Worm (Caenorhabditis elegans) whole organism, L4 larva: ENCODE results near the gene F20C5.7.

Experiments
- D1046.2 ChIP-seq: fragments of 200-800 bp; sonication (Bioruptor generic); IDR thresholded peaks from 2 replicates; pipeline ENCODE4 v1.3.6; 2022; ENCODE audit warnings: missing genetic modification characterization, missing compliant biosample characterization
- F26F4.8 ChIP-seq: fragments of 200-800 bp; sonication (Bioruptor generic); conservative IDR thresholded peaks from 2 replicates; pipeline ENCODE4 v1.3.6; 2022; ENCODE audit warnings: missing genetic modification characterization, missing compliant biosample characterization
- F44E2.7 ChIP-seq: fragments of 200-800 bp; sonication (Bioruptor generic); IDR thresholded peaks from 2 replicates; pipeline ENCODE4 v2.1.2; 2022; ENCODE audit warnings: missing genetic modification characterization, missing compliant biosample characterization
- F49E8.2 ChIP-seq: sonication (generic microtip); optimal IDR thresholded peaks from 2 replicates; lab custom pipeline; 2016; ENCODE audit warnings: missing compliant biosample characterization, mild to moderate bottlenecking, missing genetic modification characterization, borderline replicate concordance
- T20F7.1 ChIP-seq: fragments of 200-800 bp; sonication (Bioruptor generic); optimal IDR thresholded peaks from 2 replicates; lab custom pipeline; 2018; ENCODE audit warnings: mild to moderate bottlenecking, missing genetic modification characterization, missing compliant biosample characterization
- T26A8.4 ChIP-seq: fragments of 200-800 bp; sonication (Bioruptor generic); IDR thresholded peaks from 2 replicates; pipeline ENCODE4 v1.3.6; 2022; ENCODE audit warnings: missing genetic modification characterization, missing compliant biosample characterization
- ZK546.5 ChIP-seq, 2 experiments: sonication (generic microtip); optimal IDR thresholded peaks; 2 replicates each; lab custom pipeline; 2017; ENCODE audit warnings: missing biosample characterization in 2 of 2, missing genetic modification characterization in 2 of 2
- aha-1 ChIP-seq: fragments of 150-350 bp; peaks from one replicate; lab custom pipeline; 2014; ENCODE audit warnings: missing biosample characterization, missing genetic modification characterization
- ceh-28 ChIP-seq: fragments of 150-350 bp; optimal IDR thresholded peaks from 2 replicates; lab custom pipeline; 2014; ENCODE audit warnings: missing biosample characterization, missing genetic modification reagents, missing genetic modification characterization
- daf-16 ChIP-seq, 3 experiments: sonication (generic microtip); optimal IDR thresholded peaks; 2 replicates each; lab custom pipeline; 2016 to 2017; ENCODE audit warnings: missing genetic modification characterization in 3 of 3, missing genetic modification reagents in 3 of 3, mild to moderate bottlenecking in 2 of 3, missing compliant biosample characterization in 2 of 3, missing biosample characterization in 1 of 3, moderate library complexity in 1 of 3
- duxl-1 ChIP-seq: sonication (generic microtip); optimal IDR thresholded peaks from 2 replicates; lab custom pipeline; 2016; ENCODE audit warnings: mild to moderate bottlenecking, missing genetic modification characterization, moderate library complexity, missing compliant biosample characterization; ENCODE audit not compliant: poor library complexity
- dve-1 ChIP-seq: sonication (generic microtip); optimal IDR thresholded peaks from 2 replicates; lab custom pipeline; 2017; ENCODE audit warnings: antibody characterized with exemption, mild to moderate bottlenecking, missing genetic modification characterization, missing compliant biosample characterization; ENCODE audit not compliant: insufficient read depth
- fos-1 ChIP-seq: fragments of 150-350 bp; optimal IDR thresholded peaks from 2 replicates; lab custom pipeline; 2014; ENCODE audit warnings: missing biosample characterization, missing genetic modification characterization
- hif-1 ChIP-seq, 2 experiments: sonication (generic microtip); optimal IDR thresholded peaks; 2 replicates each; lab custom pipeline; 2016 to 2017; ENCODE audit warnings: missing compliant biosample characterization in 2 of 2, missing genetic modification characterization in 2 of 2, missing genetic modification reagents in 2 of 2, missing genotype in 2 of 2, mild to moderate bottlenecking in 1 of 2
- hlh-11 ChIP-seq: fragments of 200-800 bp; sonication (Bioruptor generic); optimal IDR thresholded peaks from 2 replicates; lab custom pipeline; 2018; ENCODE audit warnings: mild to moderate bottlenecking, missing genetic modification characterization, missing compliant biosample characterization
- hlh-30 ChIP-seq: sonication (generic microtip); optimal IDR thresholded peaks from 2 replicates; lab custom pipeline; 2017; ENCODE audit warnings: antibody characterized with exemption, mild to moderate bottlenecking, missing genetic modification characterization, missing compliant biosample characterization; ENCODE audit not compliant: insufficient read depth
- jun-1 ChIP-seq: fragments of 150-350 bp; optimal IDR thresholded peaks from 2 replicates; lab custom pipeline; 2014; ENCODE audit warnings: missing biosample characterization, missing genetic modification reagents, missing genetic modification characterization
- lin-1 ChIP-seq: fragments of 200-800 bp; sonication (Bioruptor generic); IDR thresholded peaks from 2 replicates; pipeline ENCODE4 v1.3.6; 2022; ENCODE audit warnings: missing genetic modification reagents, missing genetic modification characterization, missing compliant biosample characterization
- lin-13 ChIP-seq: fragments of 150-350 bp; optimal IDR thresholded peaks from 2 replicates; lab custom pipeline; 2014; ENCODE audit warnings: missing biosample characterization, missing genetic modification reagents, missing genetic modification characterization
- lin-38 ChIP-seq: fragments of 200-800 bp; sonication (Bioruptor generic); IDR thresholded peaks from 2 replicates; pipeline ENCODE4 v1.3.6; 2022; ENCODE audit warnings: missing genetic modification reagents, missing genetic modification characterization, missing compliant biosample characterization
- lsy-2 ChIP-seq, 2 experiments: fragments of 150-350 bp in 1 of 2; sonication (generic microtip) in 1 of 2; optimal IDR thresholded peaks; 2 replicates each; lab custom pipeline; 2014 to 2017; ENCODE audit warnings: missing biosample characterization in 2 of 2, missing genetic modification characterization in 2 of 2
- mdl-1 ChIP-seq, 2 experiments: fragments of 150-350 bp in 1 of 2; sonication (generic microtip) in 1 of 2; optimal IDR thresholded peaks; 2 replicates each; lab custom pipeline; 2014 to 2017; ENCODE audit warnings: missing biosample characterization in 2 of 2, missing genetic modification characterization in 2 of 2
- mep-1 ChIP-seq: fragments of 150-350 bp; sonication (generic microtip); optimal IDR thresholded peaks from 3 replicates; lab custom pipeline; 2014; ENCODE audit warnings: missing biosample characterization, missing genetic modification characterization
- mes-2 ChIP-seq: sonication (generic microtip); optimal IDR thresholded peaks from 2 replicates; lab custom pipeline; 2016; ENCODE audit warnings: missing genotype, mild to moderate bottlenecking, missing genetic modification characterization, missing compliant biosample characterization; ENCODE audit not compliant: poor library complexity, severe bottlenecking
- nhr-28 ChIP-seq: fragments of 150-350 bp; optimal IDR thresholded peaks from 2 replicates; lab custom pipeline; 2014; ENCODE audit warnings: missing biosample characterization, missing genetic modification characterization
- nhr-42 ChIP-seq: fragments of 200-800 bp; sonication (Bioruptor generic); IDR thresholded peaks from 2 replicates; pipeline ENCODE4 v1.3.6; 2022; ENCODE audit warnings: missing genetic modification characterization, missing compliant biosample characterization
- nhr-48 ChIP-seq: sonication (generic microtip); optimal IDR thresholded peaks from 2 replicates; lab custom pipeline; 2016; ENCODE audit warnings: mild to moderate bottlenecking, missing genetic modification characterization, missing compliant biosample characterization
- pha-4 ChIP-seq, 2 experiments: fragments of 150-350 bp in 1 of 2; fragments of 200-800 bp in 1 of 2; sonication (Bioruptor generic) in 1 of 2; IDR thresholded peaks in 1 of 2; optimal IDR thresholded peaks in 1 of 2; 2 replicates each; pipeline versions ENCODE4 v1.3.6 to Lab custom; 2014 to 2022; ENCODE audit warnings: missing genetic modification characterization in 2 of 2, missing genetic modification reagents in 2 of 2, missing biosample characterization in 1 of 2, missing compliant biosample characterization in 1 of 2
- set-16 ChIP-seq: fragments of 200-800 bp; sonication (Bioruptor generic); IDR thresholded peaks from 2 replicates; pipeline ENCODE4 v1.3.6; 2022; ENCODE audit warnings: missing genetic modification reagents, missing genetic modification characterization, missing compliant biosample characterization
- skn-1 ChIP-seq: fragments of 150-350 bp; optimal IDR thresholded peaks from 2 replicates; lab custom pipeline; 2014; ENCODE audit warnings: missing biosample characterization, missing genetic modification characterization
- snpc-1.2 ChIP-seq: fragments of 200-800 bp; sonication (Bioruptor generic); IDR thresholded peaks from 2 replicates; pipeline ENCODE4 v1.3.6; 2022; ENCODE audit warnings: missing genetic modification reagents, missing genetic modification characterization, missing compliant biosample characterization
- vab-7 ChIP-seq: fragments of 200-800 bp; sonication (Bioruptor generic); IDR thresholded peaks from 2 replicates; pipeline ENCODE4 v1.3.6; 2022; ENCODE audit warnings: missing genetic modification reagents, missing genetic modification characterization, missing compliant biosample characterization
- zip-11 ChIP-seq: fragments of 200-800 bp; sonication (Bioruptor generic); IDR thresholded peaks from 2 replicates; pipeline ENCODE4 v1.3.6; 2022; ENCODE audit warnings: missing genetic modification characterization, missing compliant biosample characterization

F20C5.7 gene

ce11 chrIV:8740952-8741438 lies 4.5 kb downstream of the F20C5.7 start, which contains the start of gene F21D5.6:
TSS of gene F21D5.6 (minus strand) at chrIV:8741388.
- TF ChIP-seq T26A8.4 (GFP tag; lab: Robert Waterston, UW) (peak; percentile 66; the same call in 1 of the 2 replicates), fos-1 (no peak), skn-1 (no peak), dve-1 (tag; lab: Kevin White, UChicago) (peak; percentile 18), set-16 (GFP tag; lab: Robert Waterston, UW) (no peak), lin-1 (GFP tag; lab: Robert Waterston, UW) (no peak), nhr-48 (tag; lab: Kevin White, UChicago) (no peak), aha-1 (tag; lab: Kevin White, UChicago) (peak; percentile 65), pha-4 (GFP tag; IDR thresholded peaks at IDR 0.05; lab: Robert Waterston, UW) (no peak), pha-4 (tag; optimal IDR thresholded peaks at IDR 0.05; lab: Kevin White, UChicago) (no peak), lsy-2 (tag; optimal IDR thresholded peaks at IDR 0.05; lab: Kevin White, UChicago) (no peak), daf-16 (GFP tag; optimal IDR thresholded peaks at IDR 0.05; lab: Kevin White, UChicago) (no peak), daf-16 (tag; optimal IDR thresholded peaks at IDR 0.05; lab: Kevin White, UChicago) (peak; percentile 27), duxl-1 (tag; lab: Kevin White, UChicago) (no peak), mep-1 (tag; lab: Kevin White, UChicago) (peak; percentile 9), lin-38 (GFP tag; lab: Robert Waterston, UW) (peak; percentile 30; the same call in 1 of the 2 replicates)

- TF ChIP-seq set-16 (GFP tag; lab: Robert Waterston, UW): no peak
- TF ChIP-seq lin-38 (GFP tag; lab: Robert Waterston, UW): no peak
- no peak for TF ChIP-seq hif-1 (tag; optimal IDR thresholded peaks at IDR 0.05; lab: Kevin White, UChicago)
- no peak for TF ChIP-seq F26F4.8 (GFP tag; lab: Robert Waterston, UW)
- TF ChIP-seq hlh-11: no peak
- no peak for TF ChIP-seq T20F7.1
- no peak for TF ChIP-seq lin-13 (GFP tag; lab: Kevin White, UChicago)
- TF ChIP-seq ceh-28 (tag; lab: Kevin White, UChicago): no peak
- TF ChIP-seq ZK546.5 (tag; optimal IDR thresholded peaks at IDR 0.05; lab: Kevin White, UChicago): no peak
- TF ChIP-seq mdl-1 (tag; optimal IDR thresholded peaks at IDR 0.05; lab: Kevin White, UChicago): no peak
- no peak for TF ChIP-seq dve-1 (tag; lab: Kevin White, UChicago)
- TF ChIP-seq F49E8.2 (tag; lab: Kevin White, UChicago): no peak
- TF ChIP-seq jun-1 (tag; lab: Kevin White, UChicago): no peak
- TF ChIP-seq vab-7 (GFP tag; lab: Robert Waterston, UW): no peak
- TF ChIP-seq F44E2.7 (GFP tag; lab: Robert Waterston, UW): no peak
- no peak for TF ChIP-seq zip-11 (GFP tag; lab: Robert Waterston, UW)
- TF ChIP-seq fos-1: no peak
- TF ChIP-seq nhr-42 (GFP tag; lab: Robert Waterston, UW): no peak
- TF ChIP-seq D1046.2: no peak
Observed at ce11 chrIV:8739926-8740325, 5.6 kb downstream of the F20C5.7 start, which contains the start of gene mrps-33. TSS of gene mrps-33 (minus strand) at chrIV:8740026.

ce11 chrIV:8739294-8739693 lies 6.2 kb downstream of the F20C5.7 start, which contains the start of gene F21D5.5:
TSS of gene F21D5.5 (minus strand) at chrIV:8739394.
- TF ChIP-seq ceh-28 (tag; lab: Kevin White, UChicago) (peak; percentile 24), snpc-1.2 (no peak)

- no peak for TF ChIP-seq lin-38 (GFP tag; lab: Robert Waterston, UW)
Observed at ce11 chrIV:8737787-8738186, 7.7 kb downstream of the F20C5.7 start, which contains the start of gene F21D5.4. TSS of gene F21D5.4 (plus strand) at chrIV:8738087.

ce11 chrIV:8737354-8737753 lies 8.1 kb downstream of the F20C5.7 start:
- TF ChIP-seq aha-1 (tag; lab: Kevin White, UChicago): no peak
- TF ChIP-seq nhr-28 (tag; lab: Kevin White, UChicago): peak; percentile 5
- peak; percentile 10 for TF ChIP-seq hlh-30
- TF ChIP-seq mes-2: peak; percentile 27
- TF ChIP-seq lsy-2 (tag; optimal IDR thresholded peaks at IDR 0.05; lab: Kevin White, UChicago): peak in 1 of 2 experiments; percentile 32
